Fruit fly (Drosophila melanogaster) whole organism, embryonic: ENCODE results near the gene Ugt305A1.

Experiments
- Abd-B ChIP-seq: fragments of 200-800 bp; sonication (Bioruptor generic); optimal IDR thresholded peaks from 2 replicates; lab custom pipeline; 2018; ENCODE audit warnings: missing biosample characterization, mild to moderate bottlenecking, missing genetic modification characterization, moderate library complexity
- Asciz ChIP-seq: fragments of 200-800 bp; sonication (Bioruptor generic); optimal IDR thresholded peaks from 2 replicates; lab custom pipeline; 2017; ENCODE audit warnings: missing biosample characterization, mild to moderate bottlenecking, missing genetic modification characterization, missing genetic modification reagents
- B-H1 ChIP-seq: fragments of 200-800 bp; sonication (Bioruptor generic); IDR thresholded peaks from 3 replicates; pipeline ENCODE4 v1.3.6; 2022; ENCODE audit warnings: missing biosample characterization, missing genetic modification characterization
- CG1024 ChIP-seq: fragments of 200-800 bp; sonication (Bioruptor generic); IDR thresholded peaks from 2 replicates; pipeline ENCODE4 v1.3.6; 2022; ENCODE audit warnings: missing biosample characterization, missing genetic modification characterization
- CG12659 ChIP-seq: fragments of 200-800 bp; sonication (Bioruptor generic); optimal IDR thresholded peaks from 3 replicates; lab custom pipeline; 2017; ENCODE audit warnings: mild to moderate bottlenecking, missing biosample characterization, missing genetic modification reagents, missing genetic modification characterization
- CG13424 ChIP-seq: fragments of 200-800 bp; sonication (Bioruptor generic); optimal IDR thresholded peaks from 2 replicates; lab custom pipeline; 2019; ENCODE audit warnings: missing biosample characterization, mild to moderate bottlenecking, missing genetic modification characterization, moderate library complexity
- CG1647 ChIP-seq: fragments of 200-800 bp; sonication (Bioruptor generic); optimal IDR thresholded peaks from 3 replicates; lab custom pipeline; 2016; ENCODE audit warnings: missing biosample characterization, missing genetic modification characterization
- CG16813 ChIP-seq: fragments of 200-800 bp; sonication (Bioruptor generic); IDR thresholded peaks from 3 replicates; pipeline ENCODE4 v1.3.6; 2022; ENCODE audit warnings: missing biosample characterization, missing genetic modification characterization; ENCODE audit not compliant: partially characterized antibody
- CG18262 ChIP-seq: fragments of 200-800 bp; optimal IDR thresholded peaks from 3 replicates; lab custom pipeline; 2019; ENCODE audit warnings: missing biosample characterization, mild to moderate bottlenecking, missing genetic modification characterization, moderate library complexity
- CG3065 ChIP-seq: fragments of 200-800 bp; sonication (Bioruptor generic); optimal IDR thresholded peaks from 2 replicates; lab custom pipeline; 2016; ENCODE audit warnings: missing biosample characterization, missing genetic modification characterization
- CG4424 ChIP-seq: fragments of 200-800 bp; sonication (Bioruptor generic); optimal IDR thresholded peaks from 3 replicates; lab custom pipeline; 2016; ENCODE audit warnings: missing biosample characterization, missing genetic modification characterization
- CG4617 ChIP-seq: fragments of 200-800 bp; sonication (Bioruptor generic); optimal IDR thresholded peaks from 3 replicates; lab custom pipeline; 2016; ENCODE audit warnings: missing biosample characterization, missing genetic modification characterization, borderline replicate concordance
- CG4730 ChIP-seq: fragments of 200-800 bp; sonication (Bioruptor generic); IDR thresholded peaks from 2 replicates; pipeline ENCODE4 v1.3.6; 2022; ENCODE audit warnings: missing biosample characterization, missing genetic modification characterization
- CG6683 ChIP-seq: fragments of 200-800 bp; sonication (Bioruptor generic); optimal IDR thresholded peaks from 2 replicates; lab custom pipeline; 2017; ENCODE audit warnings: missing biosample characterization, mild to moderate bottlenecking, missing genetic modification characterization, missing genetic modification reagents
- CG7987 ChIP-seq: fragments of 200-800 bp; sonication (Bioruptor generic); optimal IDR thresholded peaks from 2 replicates; lab custom pipeline; 2018; ENCODE audit warnings: missing biosample characterization, mild to moderate bottlenecking, missing genetic modification characterization, moderate library complexity
- CG9876 ChIP-seq: fragments of 200-800 bp; sonication (Bioruptor generic); optimal IDR thresholded peaks from 2 replicates; lab custom pipeline; 2016; ENCODE audit warnings: missing biosample characterization, missing genetic modification characterization
- CHES-1-like ChIP-seq: fragments of 200-800 bp; sonication (Bioruptor generic); optimal IDR thresholded peaks from 2 replicates; lab custom pipeline; 2016; ENCODE audit warnings: missing biosample characterization, missing genetic modification characterization
- CrebB ChIP-seq: fragments of 200-800 bp; sonication (Bioruptor generic); optimal IDR thresholded peaks from 3 replicates; lab custom pipeline; 2018; ENCODE audit warnings: missing biosample characterization, mild to moderate bottlenecking, missing genetic modification characterization
- Dip2 ChIP-seq: fragments of 200-800 bp; sonication (Bioruptor generic); IDR thresholded peaks from 2 replicates; pipeline ENCODE4 v1.3.6; 2022; ENCODE audit warnings: missing biosample characterization, missing genetic modification characterization
- Doc2 ChIP-seq: fragments of 200-800 bp; sonication (Bioruptor generic); IDR thresholded peaks from 2 replicates; pipeline ENCODE4 v1.3.6; 2022; ENCODE audit warnings: missing biosample characterization, missing genetic modification characterization
- Ets97D ChIP-seq: fragments of 200-800 bp; sonication (Bioruptor generic); optimal IDR thresholded peaks from 3 replicates; lab custom pipeline; 2016; ENCODE audit warnings: missing biosample characterization, missing genetic modification characterization
- Fer3 ChIP-seq: fragments of 200-800 bp; sonication (Bioruptor generic); optimal IDR thresholded peaks from 2 replicates; lab custom pipeline; 2018; ENCODE audit warnings: missing biosample characterization, mild to moderate bottlenecking, missing genetic modification characterization, moderate library complexity
- Gug ChIP-seq: fragments of 200-800 bp; sonication (Bioruptor generic); IDR thresholded peaks from 4 replicates; pipeline ENCODE4 v1.3.6; 2022; ENCODE audit warnings: missing biosample characterization, missing genetic modification characterization
- Hsf ChIP-seq: fragments of 200-800 bp; sonication (Bioruptor generic); optimal IDR thresholded peaks from 3 replicates; lab custom pipeline; 2016; ENCODE audit warnings: missing biosample characterization, missing genetic modification characterization
- Max ChIP-seq: fragments of 200-800 bp; sonication (Bioruptor generic); optimal IDR thresholded peaks from 2 replicates; lab custom pipeline; 2016; ENCODE audit warnings: missing biosample characterization, mild to moderate bottlenecking, missing genetic modification characterization
- Med ChIP-seq: fragments of 200-800 bp; sonication (Bioruptor generic); peaks from one replicate; lab custom pipeline; 2016; ENCODE audit warnings: missing biosample characterization, missing genetic modification characterization, mild to moderate bottlenecking, inconsistent platforms, moderate library complexity
- Opbp ChIP-seq: fragments of 200-800 bp; sonication (Bioruptor generic); IDR thresholded peaks from 3 replicates; pipeline ENCODE4 v1.3.6; 2022; ENCODE audit warnings: missing biosample characterization, missing genetic modification characterization; ENCODE audit not compliant: partially characterized antibody
- Optix ChIP-seq: fragments of 200-800 bp; sonication (Bioruptor generic); IDR thresholded peaks from 3 replicates; pipeline ENCODE4 v1.3.6; 2022; ENCODE audit warnings: missing biosample characterization, missing genetic modification characterization
- PHDP ChIP-seq: fragments of 200-800 bp; sonication (Bioruptor generic); optimal IDR thresholded peaks from 3 replicates; lab custom pipeline; 2018; ENCODE audit warnings: missing biosample characterization, mild to moderate bottlenecking, missing genetic modification characterization, moderate library complexity
- Poxn ChIP-seq: fragments of 200-800 bp; sonication (Bioruptor generic); IDR thresholded peaks from 2 replicates; pipeline ENCODE4 v1.3.6; 2022; ENCODE audit warnings: missing biosample characterization, missing genetic modification characterization
- Rx ChIP-seq: fragments of 200-800 bp; sonication (Bioruptor generic); IDR thresholded peaks from 2 replicates; pipeline ENCODE4 v1.3.6; 2022; ENCODE audit warnings: missing biosample characterization, missing genetic modification characterization
- Six4 ChIP-seq: fragments of 200-800 bp; sonication (Bioruptor generic); optimal IDR thresholded peaks from 2 replicates; lab custom pipeline; 2016; ENCODE audit warnings: missing biosample characterization, missing genetic modification characterization
- caup ChIP-seq: fragments of 200-800 bp; sonication (Bioruptor generic); optimal IDR thresholded peaks from 3 replicates; lab custom pipeline; 2017; ENCODE audit warnings: missing biosample characterization, mild to moderate bottlenecking, missing genetic modification characterization, moderate library complexity; ENCODE audit not compliant: severe bottlenecking
- disco-r ChIP-seq: fragments of 200-800 bp; sonication (Bioruptor generic); optimal IDR thresholded peaks from 2 replicates; lab custom pipeline; 2016; ENCODE audit warnings: missing biosample characterization, missing genetic modification characterization
- eve ChIP-seq, 2 experiments: fragments of >200 bp; optimal IDR thresholded peaks; 2 replicates each; lab custom pipeline; 2017; ENCODE audit warnings: missing biosample characterization in 2 of 2, missing genetic modification characterization in 2 of 2
- fu2 ChIP-seq: fragments of 200-800 bp; sonication (Bioruptor generic); optimal IDR thresholded peaks from 2 replicates; lab custom pipeline; 2016; ENCODE audit warnings: missing biosample characterization, missing genetic modification characterization
- hkb ChIP-seq, 2 experiments: fragments of 200-800 bp in 1 of 2; fragments of >200 bp in 1 of 2; sonication (Bioruptor generic) in 1 of 2; IDR thresholded peaks in 1 of 2; optimal IDR thresholded peaks in 1 of 2; 2 replicates each; pipeline versions ENCODE4 v1.3.6 to Lab custom; 2017 to 2022; ENCODE audit warnings: missing biosample characterization in 1 of 2, missing genetic modification characterization in 1 of 2
- lab ChIP-seq: fragments of 200-800 bp; sonication (Bioruptor generic); optimal IDR thresholded peaks from 3 replicates; lab custom pipeline; 2017; ENCODE audit warnings: missing biosample characterization, missing genetic modification characterization, mild to moderate bottlenecking, moderate library complexity, missing genetic modification reagents
- lbe ChIP-seq: fragments of 200-800 bp; sonication (Bioruptor generic); optimal IDR thresholded peaks from 2 replicates; lab custom pipeline; 2016; ENCODE audit warnings: missing biosample characterization, mild to moderate bottlenecking, missing genetic modification characterization
- lmd ChIP-seq: fragments of 200-800 bp; sonication (Bioruptor generic); IDR thresholded peaks from 2 replicates; pipeline ENCODE4 v1.3.6; 2022; ENCODE audit warnings: missing biosample characterization, missing genetic modification characterization
- mirr ChIP-seq: fragments of 200-800 bp; sonication (Bioruptor generic); optimal IDR thresholded peaks from 3 replicates; lab custom pipeline; 2018; ENCODE audit warnings: missing biosample characterization, mild to moderate bottlenecking, missing genetic modification characterization
- otp ChIP-seq: fragments of 200-800 bp; sonication (Bioruptor generic); IDR thresholded peaks from 3 replicates; pipeline ENCODE4, ENCODE4 v1.3.6; 2022; ENCODE audit warnings: missing biosample characterization, missing genetic modification characterization
- sens-2 ChIP-seq: fragments of 200-800 bp; sonication (Bioruptor generic); IDR thresholded peaks from 2 replicates; pipeline ENCODE4 v1.3.6; 2022; ENCODE audit warnings: missing biosample characterization, missing genetic modification characterization
- sisA ChIP-seq: fragments of 200-800 bp; sonication (Bioruptor generic); IDR thresholded peaks from 2 replicates; pipeline ENCODE4 v1.3.6; 2022; ENCODE audit warnings: missing biosample characterization, missing genetic modification characterization
- so ChIP-seq: fragments of 200-800 bp; sonication (Bioruptor generic); IDR thresholded peaks from 3 replicates; pipeline ENCODE4 v1.3.6; 2022; ENCODE audit warnings: missing biosample characterization, missing genetic modification characterization
- stc ChIP-seq: fragments of 200-800 bp; sonication (Bioruptor generic); IDR thresholded peaks from 2 replicates; pipeline ENCODE4 v1.3.6; 2022; ENCODE audit warnings: missing biosample characterization, missing genetic modification characterization
- tup ChIP-seq: fragments of 200-800 bp; sonication (Bioruptor generic); optimal IDR thresholded peaks from 2 replicates; lab custom pipeline; 2016; ENCODE audit warnings: missing biosample characterization, mild to moderate bottlenecking, missing genetic modification characterization, moderate library complexity
- twi ChIP-seq: fragments of 200-800 bp; optimal IDR thresholded peaks from 2 replicates; lab custom pipeline; 2019; ENCODE audit warnings: missing biosample characterization, mild to moderate bottlenecking, missing genetic modification characterization, moderate library complexity
- wor ChIP-seq: fragments of 200-800 bp; sonication (Bioruptor generic); IDR thresholded peaks from 2 replicates; pipeline ENCODE4 v1.3.6; 2022; ENCODE audit warnings: missing biosample characterization, missing genetic modification characterization
- z ChIP-seq: fragments of 200-800 bp; sonication (Bioruptor generic); IDR thresholded peaks from 3 replicates; pipeline ENCODE4 v1.3.6; 2022; ENCODE audit warnings: missing biosample characterization, missing genetic modification characterization

Gene Ugt305A1

dm6 chr3L:4070996-4071379 is 11.4 kb downstream of the Ugt305A1 start (continued):
- TF ChIP-seq hkb (optimal IDR thresholded peaks at IDR 0.05; lab: Kevin White, UChicago) = no peak
- TF ChIP-seq hkb (GFP tag; IDR thresholded peaks at IDR 0.05; lab: Robert Waterston, UW) = peak; percentile 80
- TF ChIP-seq mirr (GFP tag; lab: Kevin White, UChicago) = no peak
- peak; percentile 22 for TF ChIP-seq CG18262
- peak; percentile 14 for TF ChIP-seq Abd-B (GFP tag; lab: Kevin White, UChicago)
- peak; percentile 22 for TF ChIP-seq CG4424 (GFP tag; lab: Kevin White, UChicago)
- peak; percentile 14 for TF ChIP-seq CG7987 (GFP tag; lab: Kevin White, UChicago)
- TF ChIP-seq CG9876 (GFP tag; lab: Kevin White, UChicago) = peak; percentile 8
- peak; percentile 90 for TF ChIP-seq Med
- TF ChIP-seq stc (GFP tag; lab: Robert Waterston, UW) = peak; percentile 76
- peak; percentile 7 for TF ChIP-seq CG6683 (GFP tag; lab: Kevin White, UChicago)
- peak; percentile 22 for TF ChIP-seq Asciz
- peak; percentile 69 for TF ChIP-seq PHDP (tag; lab: Kevin White, UChicago)
- peak in 1 of 2 experiments; percentile 72 for TF ChIP-seq eve (GFP tag; optimal IDR thresholded peaks at IDR 0.05; lab: Kevin White, UChicago)
- TF ChIP-seq wor = peak; percentile 49; the same call in 1 of the 2 replicates
- peak; percentile 21 for TF ChIP-seq CG13424
- TF ChIP-seq Dip2 (GFP tag; lab: Robert Waterston, UW) = no peak
- peak; percentile 81 for TF ChIP-seq Fer3
- TF ChIP-seq CG16813 (GFP tag; lab: Robert Waterston, UW) = no peak
- no peak for TF ChIP-seq CHES-1-like
- TF ChIP-seq disco-r = no peak
- peak; percentile 56; the same call in 1 of the 2 replicates for TF ChIP-seq CG1024 (GFP tag; lab: Robert Waterston, UW)
- peak; percentile 64; the same call in 1 of the 3 replicates for TF ChIP-seq otp (GFP tag; lab: Robert Waterston, UW)
- TF ChIP-seq CG4617 (GFP tag; lab: Kevin White, UChicago) = no peak
- TF ChIP-seq CG1647 (GFP tag; lab: Kevin White, UChicago) = peak; percentile 7
- TF ChIP-seq Poxn (GFP tag; lab: Robert Waterston, UW) = peak; percentile 37; the same call in 1 of the 2 replicates
- no peak for TF ChIP-seq z (GFP tag; lab: Robert Waterston, UW)
- TF ChIP-seq CrebB (tag; lab: Kevin White, UChicago) = no peak
- TF ChIP-seq Optix (GFP tag; lab: Robert Waterston, UW) = peak; percentile 13; the same call in 1 of the 3 replicates
- no peak for TF ChIP-seq fu2 (GFP tag; lab: Kevin White, UChicago)
- peak; percentile 68 for TF ChIP-seq Rx (GFP tag; lab: Robert Waterston, UW)
- no peak for TF ChIP-seq Opbp (GFP tag; lab: Robert Waterston, UW)
- peak; percentile 26; the same call in 1 of the 2 replicates for TF ChIP-seq CG4730
- TF ChIP-seq Max (GFP tag; lab: Kevin White, UChicago) = no peak
- TF ChIP-seq lab = peak; percentile 55
- no peak; the same call in 1 of the 2 replicates for TF ChIP-seq Doc2 (GFP tag; lab: Robert Waterston, UW)
- peak; percentile 74 for TF ChIP-seq B-H1 (GFP tag; lab: Robert Waterston, UW)
- TF ChIP-seq CG3065 (GFP tag; lab: Kevin White, UChicago) = no peak
- no peak for TF ChIP-seq CG12659 (GFP tag; lab: Kevin White, UChicago)
- peak; percentile 8; the same call in 1 of the 3 replicates for TF ChIP-seq so (GFP tag; lab: Robert Waterston, UW)
- peak; percentile 62 for TF ChIP-seq caup (GFP tag; lab: Kevin White, UChicago)
- TF ChIP-seq lbe (GFP tag; lab: Kevin White, UChicago) = peak; percentile 62
- TF ChIP-seq sens-2 (GFP tag; lab: Robert Waterston, UW) = peak; percentile 63; the same call in 1 of the 2 replicates
- TF ChIP-seq Six4 = peak; percentile 19
- TF ChIP-seq sisA (GFP tag; lab: Robert Waterston, UW) = peak; percentile 82
- TF ChIP-seq Gug (GFP tag; lab: Robert Waterston, UW) = peak; percentile 78
- peak; percentile 33 for TF ChIP-seq tup (GFP tag; lab: Kevin White, UChicago)
- peak; percentile 37 for TF ChIP-seq Hsf (GFP tag; lab: Kevin White, UChicago)
- no peak for TF ChIP-seq Ets97D
- peak; percentile 75 for TF ChIP-seq lmd
- TF ChIP-seq twi (tag; lab: Kevin White, UChicago) = no peak
